Fruit fly (Drosophila melanogaster): ENCODE data around the gene CG31029.
A peak's percentile ranks its signal among the peaks of the same experiment; 100 is the strongest.

Gene CG31029

DNA sequence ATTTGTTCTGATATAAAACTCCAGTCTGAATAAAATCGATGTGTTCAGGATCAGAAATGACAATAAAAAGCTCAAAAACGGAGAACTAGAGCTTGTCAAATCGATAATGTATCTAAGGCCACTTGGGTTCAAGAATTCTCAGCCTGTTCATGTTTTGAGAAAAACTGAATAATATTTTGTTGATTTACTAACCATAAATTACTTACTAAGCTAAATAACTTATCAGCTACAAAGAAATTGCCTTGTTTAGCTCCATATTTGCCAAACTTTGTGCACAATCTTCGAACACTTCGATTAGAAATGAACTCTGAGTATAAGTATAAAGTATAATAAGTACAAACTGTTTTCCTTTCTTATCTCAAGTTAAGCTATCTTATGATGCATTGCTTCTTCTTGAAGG is at the start of gene CG31029:
TSS of gene CG31029 (minus strand) at position 101 of the 400 bp plus-strand sequence.
- TF ChIP-seq CG17801 (GFP tag; optimal IDR thresholded peaks at IDR 0.05; ENCODE audit: partially characterized antibody), result no peak

DNA sequence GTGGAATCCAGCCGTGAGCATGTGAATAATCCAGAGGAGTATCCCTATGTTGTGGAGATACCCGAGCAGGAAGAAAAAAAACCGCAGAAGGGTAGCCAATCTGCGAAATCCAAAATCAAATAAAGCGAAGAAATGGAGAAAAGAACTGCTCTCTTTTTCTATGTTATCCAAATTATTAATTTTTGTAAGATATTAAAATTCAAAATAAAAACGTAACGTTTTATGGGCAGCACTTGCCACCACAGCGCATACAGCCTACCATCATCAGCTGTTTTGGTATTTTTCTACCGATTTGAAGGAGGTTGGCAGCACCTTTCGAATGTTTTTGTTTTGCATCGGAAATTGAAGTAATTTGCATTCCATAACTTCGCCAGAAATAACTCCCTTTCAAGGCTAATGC is 47.7 kb upstream of the CG31029 start, which contains the start of gene Bet5:
TSS of gene Bet5 (plus strand) at position 299 of the 400 bp plus-strand sequence.
- TF ChIP-seq CG17801 (GFP tag; optimal IDR thresholded peaks at IDR 0.05; ENCODE audit: partially characterized antibody), result no peak

DNA sequence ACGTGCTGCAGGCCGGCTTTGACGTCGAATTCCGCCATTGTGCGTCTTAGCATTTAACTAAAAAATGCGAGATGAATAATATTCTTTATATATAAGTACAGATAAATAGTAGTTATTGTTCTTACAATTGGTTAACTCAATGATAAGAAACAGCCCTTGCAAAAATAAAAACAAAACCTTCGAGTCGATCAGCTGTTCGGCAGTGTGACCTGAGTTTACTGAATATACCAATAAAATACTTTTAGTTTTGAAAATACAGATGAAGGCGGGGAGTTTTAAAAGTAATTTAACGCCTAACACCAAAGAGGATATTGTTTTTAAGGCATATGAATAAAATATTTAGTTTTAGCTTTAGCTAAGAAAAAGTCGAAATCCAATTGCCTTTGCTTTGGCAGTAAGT is 45.3 kb upstream of the CG31029 start, which contains the start of the genes CG1983 and CG15530:
TSS of gene CG1983 (minus strand) at position 207 of the 400 bp plus-strand sequence.
TSS of gene CG15530 (plus strand) at position 384 of the 400 bp plus-strand sequence.
- TF ChIP-seq CG17801 (GFP tag; optimal IDR thresholded peaks at IDR 0.05; ENCODE audit: partially characterized antibody), result no peak

DNA sequence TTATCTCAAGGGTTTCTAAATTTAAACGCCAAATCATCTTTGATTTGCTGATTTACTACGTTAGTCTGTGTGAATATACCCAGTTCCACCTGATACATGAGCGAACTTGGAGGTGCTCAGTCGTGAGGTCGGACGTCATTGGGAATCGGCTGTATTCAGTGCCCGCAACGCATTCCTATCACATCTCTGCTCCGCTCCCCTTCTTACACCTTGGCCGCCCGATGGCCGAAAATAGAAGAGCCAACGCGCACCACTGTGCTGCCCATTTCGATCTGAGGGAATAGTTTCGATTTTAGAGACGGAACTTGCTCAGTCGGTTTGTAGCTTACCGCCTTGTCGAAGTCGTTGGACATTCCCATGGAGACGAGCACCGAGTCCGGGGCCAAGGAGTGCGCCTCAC is 44.1 kb upstream of the CG31029 start:
- TF ChIP-seq CG17801 (GFP tag; optimal IDR thresholded peaks at IDR 0.05; ENCODE audit: partially characterized antibody), result no peak

DNA sequence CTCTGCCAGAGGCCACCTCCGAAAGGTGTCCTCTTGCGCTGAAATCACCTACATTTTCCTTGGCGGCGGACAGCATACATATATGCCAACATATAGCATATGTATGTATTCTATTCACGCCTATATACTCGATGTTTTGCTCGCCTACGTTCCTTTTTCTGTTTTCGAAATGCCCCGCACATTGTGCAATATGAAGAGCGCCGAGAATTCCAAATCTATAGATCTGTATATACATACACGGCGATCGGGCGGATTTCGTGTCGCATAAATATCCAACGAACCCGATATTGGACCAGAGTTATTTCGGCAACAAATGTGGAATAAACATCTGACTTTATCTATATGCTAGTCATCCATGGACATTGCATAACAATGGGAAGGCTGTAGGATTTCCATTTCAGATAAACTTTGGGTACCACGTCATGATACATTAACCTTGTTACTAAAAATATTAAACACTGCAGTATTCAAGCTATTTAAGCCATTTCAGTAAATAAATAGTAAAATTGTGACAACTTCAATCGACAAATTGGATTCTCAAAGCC is 42.9 kb upstream of the CG31029 start:
- no peak for TF ChIP-seq CG17801 (GFP tag; optimal IDR thresholded peaks at IDR 0.05; ENCODE audit: partially characterized antibody)

DNA sequence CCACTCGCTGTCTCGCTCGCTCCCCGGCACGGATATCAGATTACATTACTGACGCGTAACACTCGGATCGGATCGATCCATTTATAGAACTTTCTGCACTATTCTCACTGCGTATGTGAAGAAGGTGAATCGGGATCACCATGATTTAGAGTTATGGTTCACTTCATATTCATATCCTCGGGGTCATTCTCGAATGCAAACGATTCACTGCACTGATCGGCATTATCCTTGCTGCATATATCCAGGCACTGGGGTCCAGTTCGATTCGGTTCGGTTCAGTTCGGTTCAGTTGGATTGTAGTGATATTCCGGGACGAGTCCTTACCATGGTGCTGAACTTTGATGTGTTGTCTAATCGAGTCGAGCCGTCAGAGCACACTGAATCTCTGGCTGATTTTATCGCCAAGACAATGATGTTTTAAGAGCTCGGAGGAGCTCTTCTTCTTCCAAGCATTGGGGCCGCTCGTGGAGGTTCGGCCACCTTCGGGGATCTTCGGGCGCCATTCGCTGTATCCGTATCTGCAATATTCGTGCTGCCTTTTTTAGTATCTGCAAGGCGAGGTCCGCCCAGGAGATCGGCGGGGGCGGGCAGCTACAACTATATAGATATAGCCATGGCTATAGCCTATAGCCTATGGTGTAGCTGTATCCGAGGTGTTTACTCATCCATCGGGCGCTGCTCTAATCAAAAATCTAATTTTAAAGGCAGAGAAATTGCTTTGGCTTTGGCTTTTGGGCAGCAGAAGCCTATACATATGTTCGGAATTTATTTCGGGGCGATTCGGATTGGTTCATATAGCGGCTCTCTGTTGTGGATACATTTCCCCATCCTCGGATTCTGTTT is 42.2 kb upstream of the CG31029 start, which contains the start of gene Mlc2:
TSS of gene Mlc2 (minus strand) at position 392 of the 843 bp plus-strand sequence.
- TF ChIP-seq CG17801 (GFP tag; optimal IDR thresholded peaks at IDR 0.05; ENCODE audit: partially characterized antibody), result no peak

DNA sequence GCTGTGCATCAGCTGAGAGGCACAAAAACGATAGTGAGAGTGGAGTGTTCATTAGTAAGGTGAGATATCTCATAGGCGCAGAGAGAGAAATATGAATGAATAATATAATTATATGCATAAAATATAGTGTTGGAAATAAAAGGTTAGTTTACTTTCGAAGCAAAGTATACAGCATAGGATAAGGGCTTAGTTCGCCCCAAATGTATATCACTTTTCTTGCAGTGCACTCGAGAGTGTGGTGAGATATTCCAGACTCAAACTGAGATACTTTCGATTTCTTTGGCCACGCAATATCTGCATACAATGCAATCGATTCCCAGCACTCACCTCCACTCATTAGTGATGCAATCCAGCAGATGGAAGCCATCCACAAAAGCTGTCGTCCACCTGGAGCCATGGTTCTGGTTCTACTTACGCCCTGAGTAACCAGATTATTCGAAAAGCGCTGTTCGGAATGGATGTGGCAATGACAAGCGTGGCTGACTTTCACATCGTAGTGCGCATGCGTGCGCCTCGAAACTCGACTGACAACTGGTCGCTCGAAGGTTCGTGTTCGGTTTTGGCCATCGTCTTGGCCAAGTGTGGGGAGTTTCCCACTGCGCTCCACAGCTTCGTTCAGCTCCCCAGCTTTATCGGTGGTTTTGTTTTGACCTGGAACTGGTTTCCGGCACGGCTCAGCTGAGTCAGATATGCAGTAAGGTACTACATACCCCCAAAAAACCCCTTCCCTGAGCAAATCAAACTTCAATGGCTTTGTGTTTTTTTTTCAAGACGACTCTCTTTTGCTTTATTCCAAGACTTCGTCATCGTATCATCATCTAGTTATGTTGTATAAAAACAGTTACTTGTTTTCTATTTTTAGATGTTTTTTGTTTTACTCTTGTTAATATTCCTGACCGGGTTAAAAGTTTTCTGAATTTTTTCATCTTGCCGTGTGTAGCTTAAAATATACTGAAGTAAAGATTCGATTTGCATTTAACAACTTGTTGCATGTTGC is 38.8 kb upstream of the CG31029 start, which contains the start of gene Rsod:
TSS of gene Rsod (minus strand) at position 537 of the 997 bp plus-strand sequence.
- TF ChIP-seq CG17801 (GFP tag; optimal IDR thresholded peaks at IDR 0.05; ENCODE audit: partially characterized antibody), result no peak

DNA sequence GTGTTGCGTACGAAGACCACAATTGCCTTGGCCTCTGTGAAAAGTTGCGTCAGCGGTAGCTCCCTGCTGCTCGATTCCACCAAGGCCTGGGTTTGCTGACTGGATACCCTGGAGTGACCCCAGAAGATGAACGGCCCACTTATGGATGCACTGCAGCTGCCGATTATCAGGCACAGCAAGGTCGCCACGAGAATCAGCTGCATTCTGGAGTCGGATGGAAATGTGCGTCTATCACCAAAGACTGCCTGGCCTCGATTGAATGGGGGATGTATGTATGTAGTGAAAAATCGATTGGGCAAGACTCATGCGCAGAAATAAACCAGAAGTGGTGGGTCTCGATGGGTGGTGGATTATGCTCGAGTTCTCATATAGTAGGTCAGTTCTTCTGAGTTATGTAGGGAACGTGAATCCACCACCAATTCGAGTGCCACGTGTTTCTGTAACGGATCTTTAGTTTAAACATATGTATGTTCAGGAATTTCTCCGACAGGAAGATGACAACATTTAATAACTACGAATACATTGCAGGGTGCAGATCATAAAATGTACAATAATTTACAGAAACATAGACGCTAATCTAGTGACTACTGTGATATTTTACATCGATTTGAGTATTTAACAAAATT is 34.1 kb upstream of the CG31029 start, which contains the start of gene VhaAC45RP:
TSS of gene VhaAC45RP (minus strand) at position 261 of the 626 bp plus-strand sequence.
- no peak for TF ChIP-seq CG17801 (GFP tag; optimal IDR thresholded peaks at IDR 0.05; ENCODE audit: partially characterized antibody)

DNA sequence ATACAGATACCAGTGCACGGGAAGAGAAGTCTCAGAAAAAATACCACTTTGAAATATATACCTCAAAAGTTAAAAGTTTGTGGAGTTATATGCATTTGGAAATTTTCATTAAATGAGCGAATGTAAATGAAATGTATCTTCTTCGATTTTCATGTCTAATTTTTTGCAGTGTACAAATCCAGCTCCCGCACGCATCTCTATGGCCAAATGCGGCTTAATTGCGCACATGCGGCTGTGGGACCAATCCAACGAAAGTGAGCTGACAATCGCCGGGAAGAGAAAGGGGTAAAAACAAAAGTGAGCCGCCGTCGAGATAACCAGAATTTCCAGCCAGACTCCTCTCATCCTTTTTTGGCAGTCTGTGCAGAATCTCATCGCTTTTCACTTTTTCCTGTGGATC is 32.0 kb upstream of the CG31029 start:
- TF ChIP-seq CG17801 (GFP tag; optimal IDR thresholded peaks at IDR 0.05; ENCODE audit: partially characterized antibody), result no peak

DNA sequence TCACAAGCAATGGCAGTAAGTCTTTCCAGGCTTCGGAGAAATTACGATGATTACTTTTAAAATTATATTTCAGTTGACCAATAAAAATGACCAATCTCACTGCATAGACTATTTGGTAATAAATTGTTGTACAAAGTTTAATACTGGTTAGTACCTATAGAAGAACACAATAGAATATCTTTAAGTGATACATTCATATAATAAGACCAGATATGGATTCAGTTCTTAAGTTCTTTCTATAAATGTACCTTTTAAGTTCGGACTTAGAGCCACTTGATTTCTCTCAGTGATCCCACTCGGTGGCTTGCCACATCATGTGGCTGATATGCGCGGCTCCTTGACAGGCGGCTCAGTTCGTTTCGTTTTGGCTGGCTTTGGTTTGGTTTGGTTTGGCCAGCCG is 31.0 kb upstream of the CG31029 start:
- no peak for TF ChIP-seq CG17801 (GFP tag; optimal IDR thresholded peaks at IDR 0.05; ENCODE audit: partially characterized antibody)

DNA sequence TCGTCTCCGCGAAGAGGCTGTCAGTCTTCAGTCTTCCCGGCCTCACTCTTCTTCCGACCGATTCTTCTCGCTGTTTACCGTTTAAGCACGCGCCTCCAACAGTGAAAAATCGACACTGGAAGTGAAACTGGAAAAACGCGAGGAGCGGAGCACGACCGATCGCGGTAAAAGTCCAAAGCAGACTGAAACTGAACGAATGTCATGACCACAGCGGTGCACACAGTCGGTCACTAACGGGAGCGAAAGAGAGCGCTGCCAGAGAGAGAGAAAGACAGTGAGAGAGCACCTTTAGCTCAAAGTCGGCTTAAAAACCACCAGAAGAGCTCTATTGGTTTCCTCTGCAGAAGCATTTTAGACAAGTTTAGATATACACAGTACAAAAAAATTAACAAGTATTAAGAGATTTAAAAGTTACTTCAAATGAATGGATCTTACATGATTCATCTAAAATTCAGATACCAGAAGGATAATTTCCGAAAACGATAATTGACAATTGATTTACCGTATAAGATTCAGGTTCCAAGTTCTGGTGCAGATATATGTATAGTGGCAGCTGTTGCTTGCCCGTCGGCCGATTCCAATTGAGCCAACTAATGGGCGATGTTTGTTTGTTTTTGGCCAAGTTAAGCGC is 28.2 kb upstream of the CG31029 start, which contains the start of gene CG11498:
TSS of gene CG11498 (minus strand) at position 162 of the 631 bp plus-strand sequence.
- TF ChIP-seq CG17801 (GFP tag; optimal IDR thresholded peaks at IDR 0.05; ENCODE audit: partially characterized antibody), result no peak

DNA sequence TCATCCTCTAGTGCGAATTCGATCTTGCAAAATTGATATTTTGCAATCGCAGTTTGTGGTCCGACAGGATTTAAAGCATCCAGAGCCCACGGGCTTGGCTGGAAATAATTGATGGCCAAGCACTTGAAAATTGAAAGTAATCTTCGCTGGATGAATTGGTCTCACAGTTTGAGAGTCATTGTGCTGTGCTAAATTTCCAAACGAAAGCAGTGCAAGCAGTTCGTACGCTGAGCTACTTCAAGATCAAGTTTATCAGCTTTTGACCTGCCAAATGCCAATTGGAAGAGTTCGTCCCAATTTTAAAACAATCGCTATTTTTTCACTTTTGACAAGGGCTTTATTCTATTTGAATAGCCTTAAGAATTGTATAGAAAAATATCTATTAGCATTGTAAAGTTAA is 21.7 kb upstream of the CG31029 start:
- TF ChIP-seq CG17801 (GFP tag; optimal IDR thresholded peaks at IDR 0.05; ENCODE audit: partially characterized antibody), result no peak

DNA sequence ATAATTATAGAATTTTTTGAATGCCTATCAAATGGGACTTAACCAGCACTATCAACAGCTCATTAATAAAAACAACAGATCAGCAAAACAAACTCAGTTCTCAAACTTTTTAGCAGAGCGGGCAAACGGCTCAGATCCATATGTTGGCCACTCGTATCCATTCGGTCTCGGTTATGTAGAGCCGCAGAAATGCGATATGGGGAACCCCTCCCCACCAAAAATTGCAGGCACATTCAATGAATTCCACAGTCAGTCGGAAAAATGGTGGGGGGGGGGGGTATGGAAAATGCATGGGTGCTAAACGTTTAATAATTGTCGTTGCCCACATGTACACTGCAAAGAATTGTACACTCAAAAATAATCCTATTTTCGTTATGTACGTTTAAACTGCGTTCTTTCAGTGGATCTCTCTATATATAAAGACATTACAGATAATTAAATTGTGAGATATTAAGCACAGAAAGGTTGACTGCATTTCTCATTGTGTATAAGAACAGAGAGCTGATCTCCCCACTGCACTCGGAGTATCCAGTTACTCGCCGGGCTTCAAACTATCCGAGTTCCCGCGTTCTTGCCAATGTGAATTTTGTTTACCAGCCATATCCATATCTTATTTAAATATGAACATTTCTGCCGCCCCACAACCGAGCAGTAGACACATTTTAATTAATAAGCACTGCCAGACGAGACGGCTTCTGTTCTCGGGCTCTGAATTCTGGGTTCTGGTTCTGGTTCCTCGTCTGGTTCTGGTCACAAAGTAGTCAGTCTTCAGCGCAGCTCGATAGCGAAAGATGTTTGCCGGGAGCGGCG is 19.3 kb upstream of the CG31029 start, which contains the start of gene CG15529:
TSS of gene CG15529 (plus strand) at position 760 of the 810 bp plus-strand sequence.
- peak; percentile 36 for TF ChIP-seq CG17801 (GFP tag; optimal IDR thresholded peaks at IDR 0.05; ENCODE audit: partially characterized antibody)
